Worm (Caenorhabditis elegans): Measurements from ENCODE around the gene ZC204.13.

ZC204.13 gene

ce11 chrII:1625666-1626065 is 35.1 kb downstream of the ZC204.13 start, which contains the start of gene C08E3.14:
Gene C08E3.14, plus strand, starts transcription at chrII:1625966.
- no peak for TF ChIP-seq lsy-27 (tag; optimal IDR thresholded peaks at IDR 0.05; ENCODE audit: borderline replicate concordance, insufficient read depth)
- no peak for TF ChIP-seq atf-7 (tag; optimal IDR thresholded peaks at IDR 0.05)
- no peak for TF ChIP-seq bed-1 (GFP tag; IDR thresholded peaks at IDR 0.05)
- TF ChIP-seq unc-130 (GFP tag; optimal IDR thresholded peaks at IDR 0.05) = no peak
- no peak for TF ChIP-seq T07F8.4 (tag; optimal IDR thresholded peaks at IDR 0.05)
- no peak for TF ChIP-seq Y53G8AR.9 (GFP tag; conservative IDR thresholded peaks at IDR 0.05)
- TF ChIP-seq let-607 (tag; optimal IDR thresholded peaks at IDR 0.05) = no peak
- TF ChIP-seq ama-1 (optimal IDR thresholded peaks at IDR 0.05) = no peak
- TF ChIP-seq ama-1 (GFP tag; optimal IDR thresholded peaks at IDR 0.05) = no peak
- TF ChIP-seq madf-3 (GFP tag; IDR thresholded peaks at IDR 0.05) = no peak
- no peak for TF ChIP-seq F57A8.1 (GFP tag; optimal IDR thresholded peaks at IDR 0.05)
- no peak for TF ChIP-seq K12H6.12 (tag; optimal IDR thresholded peaks at IDR 0.05)
- TF ChIP-seq lin-26 (GFP tag; IDR thresholded peaks at IDR 0.05) = no peak
- TF ChIP-seq dpl-1 (GFP tag; optimal IDR thresholded peaks at IDR 0.05) = no peak
- TF ChIP-seq attf-6 (GFP tag; IDR thresholded peaks at IDR 0.05) = no peak
- no peak for TF ChIP-seq mel-28 (tag; optimal IDR thresholded peaks at IDR 0.05; ENCODE audit: borderline replicate concordance)
- no peak for TF ChIP-seq ztf-22 (GFP tag; optimal IDR thresholded peaks at IDR 0.05)
- no peak for TF ChIP-seq lin-54 (GFP tag; optimal IDR thresholded peaks at IDR 0.05)
- TF ChIP-seq fkh-3 (tag; optimal IDR thresholded peaks at IDR 0.05) = no peak
- TF ChIP-seq B0261.1 (tag; optimal IDR thresholded peaks at IDR 0.05) = no peak
- TF ChIP-seq nhr-179 (tag; optimal IDR thresholded peaks at IDR 0.05) = no peak

ce11 chrII:1624572-1624971 is 36.2 kb downstream of the ZC204.13 start, which contains the start of gene fbxa-160:
Gene fbxa-160, minus strand, starts transcription at chrII:1624672.
- no peak for TF ChIP-seq zim-3 (tag; optimal IDR thresholded peaks at IDR 0.05)
- TF ChIP-seq Y53F4B.3 (GFP tag; IDR thresholded peaks at IDR 0.05) = no peak
- no peak for TF ChIP-seq lsl-1 (GFP tag; optimal IDR thresholded peaks at IDR 0.05)
- no peak for TF ChIP-seq ceh-100 (GFP tag; IDR thresholded peaks at IDR 0.05)
- no peak for TF ChIP-seq ztf-3 (GFP tag; optimal IDR thresholded peaks at IDR 0.05)
- no peak for TF ChIP-seq attf-3 (GFP tag; conservative IDR thresholded peaks at IDR 0.05)
- TF ChIP-seq bed-2 (GFP tag; IDR thresholded peaks at IDR 0.05) = no peak
- TF ChIP-seq nhr-90 (tag; optimal IDR thresholded peaks at IDR 0.05) = no peak
- TF ChIP-seq hsf-1 (GFP tag; IDR thresholded peaks at IDR 0.05) = no peak
- TF ChIP-seq F52B5.7 (tag; optimal IDR thresholded peaks at IDR 0.05) = no peak
- TF ChIP-seq snpc-1.1 (tag; optimal IDR thresholded peaks at IDR 0.05; ENCODE audit: insufficient read depth) = no peak
- TF ChIP-seq mes-4 (tag; optimal IDR thresholded peaks at IDR 0.05) = no peak
- TF ChIP-seq B0035.1 (tag; optimal IDR thresholded peaks at IDR 0.05) = no peak
- TF ChIP-seq mxl-1 (tag; optimal IDR thresholded peaks at IDR 0.05) = no peak
- no peak for TF ChIP-seq pbrm-1 (GFP tag; IDR thresholded peaks at IDR 0.05)
- no peak for TF ChIP-seq D2030.7 (GFP tag; IDR thresholded peaks at IDR 0.05)
- no peak for TF ChIP-seq cebp-1 (GFP tag; IDR thresholded peaks at IDR 0.05)
- no peak for TF ChIP-seq cebp-1 (tag; optimal IDR thresholded peaks at IDR 0.05)
- no peak for TF ChIP-seq nfya-1 (tag; optimal IDR thresholded peaks at IDR 0.05; ENCODE audit: borderline replicate concordance, insufficient read depth)
